Fruit fly (Drosophila melanogaster) whole organism, wandering third instar larva: ENCODE measurements around the gene Rbp1-like.

Source experiments
- CG32264 ChIP-seq: fragments of 200-800 bp; sonication (Bioruptor generic); optimal IDR thresholded peaks from 2 replicates; lab custom pipeline; 2016; ENCODE audit warnings: missing biosample characterization, missing genetic modification characterization
- Dfd ChIP-seq: fragments of >200 bp; optimal IDR thresholded peaks from 2 replicates; lab custom pipeline; 2017; ENCODE audit warnings: missing biosample characterization, missing genetic modification characterization
- Hr78 ChIP-seq: fragments of >200 bp; optimal IDR thresholded peaks from 2 replicates; lab custom pipeline; 2017; ENCODE audit warnings: missing biosample characterization, missing genetic modification characterization
- Hr83 ChIP-seq: fragments of 200-300 bp; sonication (Bioruptor generic); optimal IDR thresholded peaks from 2 replicates; lab custom pipeline; 2016; ENCODE audit warnings: missing biosample characterization, mild to moderate bottlenecking, missing genetic modification characterization, moderate library complexity; ENCODE audit not compliant: poor library complexity, severe bottlenecking
- OdsH ChIP-seq: fragments of 200-800 bp; sonication (Bioruptor generic); optimal IDR thresholded peaks from 2 replicates; lab custom pipeline; 2016; ENCODE audit warnings: missing biosample characterization, mild to moderate bottlenecking, missing genetic modification characterization
- br ChIP-seq: fragments of 200-800 bp; sonication (Bioruptor generic); optimal IDR thresholded peaks from 2 replicates; lab custom pipeline; 2016; ENCODE audit warnings: missing biosample characterization, missing genetic modification characterization
- dl ChIP-seq, 2 experiments: fragments of 175-275, 200-275 bp in 1 of 2; fragments of 200-275 bp in 1 of 2; sonication (Bioruptor generic); optimal IDR thresholded peaks; lab custom pipeline; 2018; ENCODE audit warnings: mild to moderate bottlenecking in 2 of 2, missing biosample characterization in 2 of 2, missing genetic modification characterization in 2 of 2, moderate library complexity in 2 of 2; ENCODE audit not compliant: partially characterized antibody in 2 of 2, insufficient read depth in 1 of 2

dm6 chrX:13369438-13369837 is 15.2 kb downstream of the Rbp1-like start:
- TF ChIP-seq Hr78 (no peak), dl (GFP tag; optimal IDR thresholded peaks at IDR 0.05; lab: Kevin White, UChicago; ENCODE audit: insufficient read depth in 1 of 2, partially characterized antibody in 2 of 2) (no peak), Hr83 (GFP tag; lab: Kevin White, UChicago) (no peak), CG32264 (GFP tag; lab: Kevin White, UChicago) (no peak), br (GFP tag; lab: Kevin White, UChicago) (no peak), Dfd (GFP tag; lab: Kevin White, UChicago) (no peak), OdsH (GFP tag; lab: Kevin White, UChicago) (no peak)
